Worm (Caenorhabditis elegans) whole organism, L3 larva: ENCODE data around the gene M01H9.10.

Experiments
- R02D3.7 ChIP-seq: fragments of 150-350 bp; optimal IDR thresholded peaks from 2 replicates; lab custom pipeline; 2014; ENCODE audit warnings: missing biosample characterization, missing genetic modification characterization
- aly-2 ChIP-seq: fragments of 150-350 bp; optimal IDR thresholded peaks from 2 replicates; lab custom pipeline; 2014; ENCODE audit warnings: missing biosample characterization, missing genetic modification characterization
- ama-1 ChIP-seq: fragments of 150-350 bp; optimal IDR thresholded peaks from 2 replicates; lab custom pipeline; 2018
- ceh-16 ChIP-seq: sonication (generic microtip); optimal IDR thresholded peaks from 2 replicates; lab custom pipeline; 2017; ENCODE audit warnings: missing biosample characterization, missing genetic modification characterization
- ceh-28 ChIP-seq: fragments of 150-350 bp; optimal IDR thresholded peaks from 2 replicates; lab custom pipeline; 2014; ENCODE audit warnings: missing biosample characterization, missing genetic modification reagents, missing genetic modification characterization
- ceh-9 ChIP-seq: sonication (generic microtip); optimal IDR thresholded peaks from 2 replicates; lab custom pipeline; 2018; ENCODE audit warnings: missing biosample characterization, missing genetic modification characterization
- daf-12 ChIP-seq: fragments of 150-350 bp; optimal IDR thresholded peaks from 2 replicates; lab custom pipeline; 2014; ENCODE audit warnings: missing biosample characterization, missing genetic modification reagents, missing genetic modification characterization
- egl-27 ChIP-seq: sonication (generic microtip); optimal IDR thresholded peaks from 4 replicates; lab custom pipeline; 2017; ENCODE audit warnings: missing biosample characterization, missing genetic modification reagents, missing genetic modification characterization
- egl-5 ChIP-seq: fragments of 150-350 bp; optimal IDR thresholded peaks from 2 replicates; lab custom pipeline; 2017; ENCODE audit warnings: missing biosample characterization, missing genetic modification reagents, missing genetic modification characterization, inconsistent platforms
- elt-1 ChIP-seq: fragments of 150-350 bp; optimal IDR thresholded peaks from 2 replicates; lab custom pipeline; 2014; ENCODE audit warnings: missing biosample characterization, missing genetic modification characterization
- elt-2 ChIP-seq: sonication (generic microtip); optimal IDR thresholded peaks from 2 replicates; lab custom pipeline; 2016; ENCODE audit warnings: missing genetic modification reagents, mild to moderate bottlenecking, missing genetic modification characterization, missing compliant biosample characterization
- elt-3 ChIP-seq, 3 experiments: fragments of 150-350 bp in 1 of 3; sonication (generic microtip) in 2 of 3; optimal IDR thresholded peaks; 2 replicates in 2 of 3; 4 replicates in 1 of 3; lab custom pipeline; 2014 to 2017; ENCODE audit warnings: missing biosample characterization in 3 of 3, missing genetic modification characterization in 3 of 3
- eor-1 ChIP-seq, 2 experiments: fragments of 150-350 bp; optimal IDR thresholded peaks; 2 replicates each; lab custom pipeline; 2014 to 2018; ENCODE audit warnings: missing biosample characterization in 2 of 2, missing genetic modification characterization in 2 of 2
- fkh-10 ChIP-seq: sonication (generic microtip); optimal IDR thresholded peaks from 2 replicates; lab custom pipeline; 2017; ENCODE audit warnings: missing biosample characterization, missing genetic modification reagents, missing genetic modification characterization
- fkh-2 ChIP-seq: fragments of 150-350 bp; optimal IDR thresholded peaks from 2 replicates; lab custom pipeline; 2014; ENCODE audit warnings: missing biosample characterization, missing genetic modification reagents, missing genetic modification characterization
- hmg-11 ChIP-seq: sonication (generic microtip); optimal IDR thresholded peaks from 2 replicates; lab custom pipeline; 2016; ENCODE audit warnings: missing genetic modification characterization, missing compliant biosample characterization
- lin-39 ChIP-seq: fragments of 150-350 bp; optimal IDR thresholded peaks from 2 replicates; lab custom pipeline; 2018; ENCODE audit warnings: missing biosample characterization, missing genetic modification reagents, missing genetic modification characterization
- lsy-12 ChIP-seq: sonication (generic microtip); optimal IDR thresholded peaks from 2 replicates; lab custom pipeline; 2016; ENCODE audit warnings: mild to moderate bottlenecking, missing genetic modification characterization, missing compliant biosample characterization
- mdl-1 ChIP-seq: fragments of 150-350 bp; optimal IDR thresholded peaks from 2 replicates; lab custom pipeline; 2014; ENCODE audit warnings: missing biosample characterization, missing genetic modification characterization
- nhr-11 ChIP-seq: fragments of 150-350 bp; optimal IDR thresholded peaks from 2 replicates; lab custom pipeline; 2014; ENCODE audit warnings: missing biosample characterization, missing genetic modification characterization
- nhr-23 ChIP-seq: fragments of 150-350 bp; optimal IDR thresholded peaks from 2 replicates; lab custom pipeline; 2014; ENCODE audit warnings: missing biosample characterization, missing genetic modification reagents, missing genetic modification characterization
- nhr-237 ChIP-seq: fragments of 150-350 bp; optimal IDR thresholded peaks from 2 replicates; lab custom pipeline; 2014; ENCODE audit warnings: missing biosample characterization, missing genetic modification characterization
- nhr-28 ChIP-seq: fragments of 150-350 bp; optimal IDR thresholded peaks from 2 replicates; lab custom pipeline; 2014; ENCODE audit warnings: missing biosample characterization, missing genetic modification characterization
- nhr-43 ChIP-seq: sonication (generic microtip); optimal IDR thresholded peaks from 2 replicates; lab custom pipeline; 2016; ENCODE audit warnings: mild to moderate bottlenecking, missing genetic modification characterization, missing compliant biosample characterization; ENCODE audit not compliant: poor library complexity, severe bottlenecking
- nhr-67 ChIP-seq: fragments of 150-350 bp; optimal IDR thresholded peaks from 2 replicates; lab custom pipeline; 2014; ENCODE audit warnings: missing biosample characterization, missing genetic modification characterization
- pqm-1 ChIP-seq: fragments of 150-350 bp; optimal IDR thresholded peaks from 2 replicates; lab custom pipeline; 2017; ENCODE audit warnings: missing biosample characterization, missing genetic modification characterization, inconsistent platforms
- skn-1 ChIP-seq: fragments of 150-350 bp; optimal IDR thresholded peaks from 2 replicates; lab custom pipeline; 2014; ENCODE audit warnings: missing biosample characterization, missing genetic modification characterization
- snpc-4 ChIP-seq: fragments of 150-350 bp; optimal IDR thresholded peaks from 2 replicates; lab custom pipeline; 2014; ENCODE audit warnings: missing biosample characterization, missing genetic modification characterization
- tbx-2 ChIP-seq: sonication (generic microtip); optimal IDR thresholded peaks from 2 replicates; lab custom pipeline; 2016; ENCODE audit warnings: mild to moderate bottlenecking, missing genetic modification characterization, missing compliant biosample characterization
- unc-39 ChIP-seq: sonication (generic microtip); optimal IDR thresholded peaks from 4 replicates; lab custom pipeline; 2017; ENCODE audit warnings: missing biosample characterization, missing genetic modification characterization
- unc-62 ChIP-seq: fragments of 150-350 bp; sonication (generic microtip); optimal IDR thresholded peaks from 4 replicates; lab custom pipeline; 2014; ENCODE audit warnings: missing biosample characterization, missing genetic modification reagents, missing genetic modification characterization
- zag-1 ChIP-seq: fragments of 150-350 bp; optimal IDR thresholded peaks from 2 replicates; lab custom pipeline; 2014; ENCODE audit warnings: missing biosample characterization, missing genetic modification characterization
- ztf-11 ChIP-seq: fragments of 150-350 bp; optimal IDR thresholded peaks from 2 replicates; lab custom pipeline; 2014; ENCODE audit warnings: missing biosample characterization, missing genetic modification characterization
- ztf-4 ChIP-seq: fragments of 150-350 bp; optimal IDR thresholded peaks from 2 replicates; lab custom pipeline; 2014; ENCODE audit warnings: missing biosample characterization, missing genetic modification characterization

Gene M01H9.10

DNA sequence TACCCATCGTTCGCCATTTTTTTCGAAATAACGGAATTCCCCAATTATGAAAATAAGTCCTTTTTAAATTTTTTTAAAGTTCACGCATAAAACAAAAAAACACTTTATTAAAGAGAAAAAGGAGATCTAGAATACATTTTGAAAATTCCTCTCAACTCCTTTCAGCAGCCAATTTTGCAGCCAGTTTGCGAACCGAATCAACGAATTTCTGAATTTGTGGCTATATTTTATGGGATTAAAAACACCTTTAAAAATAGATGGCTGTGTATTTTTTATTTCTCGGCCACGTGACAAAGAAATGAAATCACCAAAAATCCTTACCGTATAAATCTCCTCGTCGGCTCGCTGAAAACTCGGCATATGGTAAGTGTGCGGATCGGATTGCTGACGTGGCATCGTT is at the start of gene M01H9.10:
Gene M01H9.10 (minus strand): TSS at position 101 of the 400 bp plus-strand sequence.
- TF ChIP-seq hmg-11 (tag; lab: Kevin White, UChicago) (no peak), ceh-28 (tag; lab: Kevin White, UChicago) (no peak), unc-39 (tag; lab: Kevin White, UChicago) (no peak), skn-1 (tag; lab: Kevin White, UChicago) (no peak), egl-27 (tag; lab: Kevin White, UChicago) (no peak), lin-39 (tag; lab: Kevin White, UChicago) (no peak), nhr-67 (tag; lab: Kevin White, UChicago) (no peak), fkh-10 (GFP tag; lab: Kevin White, UChicago) (no peak), fkh-2 (tag; lab: Kevin White, UChicago) (no peak), nhr-11 (tag; lab: Kevin White, UChicago) (no peak), eor-1 (tag; optimal IDR thresholded peaks at IDR 0.05; lab: Kevin White, UChicago) (no peak), nhr-43 (tag; lab: Kevin White, UChicago) (no peak), ceh-9 (no peak), nhr-23 (tag; lab: Kevin White, UChicago) (no peak), tbx-2 (tag; lab: Kevin White, UChicago) (no peak), nhr-237 (tag; lab: Kevin White, UChicago) (no peak), ztf-4 (no peak), elt-2 (tag; lab: Kevin White, UChicago) (no peak)

- TF ChIP-seq daf-12 (tag; lab: Kevin White, UChicago) (no peak), egl-27 (tag; lab: Kevin White, UChicago) (no peak), zag-1 (tag; lab: Kevin White, UChicago) (no peak), ztf-11 (tag; lab: Kevin White, UChicago) (no peak), fkh-2 (tag; lab: Kevin White, UChicago) (no peak), ztf-4 (no peak), aly-2 (tag; lab: Kevin White, UChicago) (no peak), R02D3.7 (tag; lab: Kevin White, UChicago) (no peak), ceh-9 (no peak), unc-62 (GFP tag; lab: Kevin White, UChicago) (no peak), elt-1 (tag; lab: Kevin White, UChicago) (no peak), ceh-16 (no peak), lsy-12 (tag; lab: Kevin White, UChicago) (no peak), skn-1 (tag; lab: Kevin White, UChicago) (no peak), lin-39 (tag; lab: Kevin White, UChicago) (no peak), egl-5 (no peak), elt-3 (tag; optimal IDR thresholded peaks at IDR 0.05; lab: Kevin White, UChicago) (no peak), fkh-10 (GFP tag; lab: Kevin White, UChicago) (no peak)
Observed at ce11 chrIV:4526724-4527123, 46.8 kb upstream of the M01H9.10 start.

- TF ChIP-seq nhr-28 (tag; lab: Kevin White, UChicago) (no peak), zag-1 (tag; lab: Kevin White, UChicago) (no peak), ama-1 (no peak), nhr-43 (tag; lab: Kevin White, UChicago) (peak; percentile 79), ceh-9 (no peak), elt-3 (tag; optimal IDR thresholded peaks at IDR 0.05; lab: Kevin White, UChicago) (peak in 1 of 3 experiments; percentile 20), egl-27 (tag; lab: Kevin White, UChicago) (no peak)
Observed at ce11 chrIV:4526028-4526427, 46.1 kb upstream of the M01H9.10 start.

- no peak for TF ChIP-seq mdl-1 (tag; lab: Kevin White, UChicago)
- no peak for TF ChIP-seq egl-5
- TF ChIP-seq egl-27 (tag; lab: Kevin White, UChicago) = no peak
- no peak for TF ChIP-seq elt-1 (tag; lab: Kevin White, UChicago)
- no peak for TF ChIP-seq lin-39 (tag; lab: Kevin White, UChicago)
- TF ChIP-seq elt-2 (tag; lab: Kevin White, UChicago) = no peak
- no peak for TF ChIP-seq snpc-4 (tag; lab: Kevin White, UChicago)
- TF ChIP-seq nhr-237 (tag; lab: Kevin White, UChicago) = no peak
Observed at ce11 chrIV:4524943-4525342, 45.0 kb upstream of the M01H9.10 start, which contains the start of gene ZK180.6. ZK180.6 (minus strand) TSS chrIV:4525043.

- no peak for TF ChIP-seq nhr-67 (tag; lab: Kevin White, UChicago)
- TF ChIP-seq unc-39 (tag; lab: Kevin White, UChicago) = no peak
- TF ChIP-seq hmg-11 (tag; lab: Kevin White, UChicago) = no peak
- no peak for TF ChIP-seq zag-1 (tag; lab: Kevin White, UChicago)
- no peak for TF ChIP-seq pqm-1 (tag; lab: Kevin White, UChicago)
- no peak for TF ChIP-seq nhr-237 (tag; lab: Kevin White, UChicago)
- TF ChIP-seq snpc-4 (tag; lab: Kevin White, UChicago) = no peak
- no peak for TF ChIP-seq aly-2 (tag; lab: Kevin White, UChicago)
- TF ChIP-seq ceh-9 = no peak
- TF ChIP-seq unc-62 (GFP tag; lab: Kevin White, UChicago) = no peak
- TF ChIP-seq ama-1 = no peak
- no peak for TF ChIP-seq nhr-23 (tag; lab: Kevin White, UChicago)
- TF ChIP-seq elt-3 (tag; optimal IDR thresholded peaks at IDR 0.05; lab: Kevin White, UChicago) = no peak
Observed at ce11 chrIV:4523461-4523860, 43.5 kb upstream of the M01H9.10 start.
